Worm (Caenorhabditis elegans): ENCODE results near the gene Y24D9A.7.

Y24D9A.7 gene

DNA sequence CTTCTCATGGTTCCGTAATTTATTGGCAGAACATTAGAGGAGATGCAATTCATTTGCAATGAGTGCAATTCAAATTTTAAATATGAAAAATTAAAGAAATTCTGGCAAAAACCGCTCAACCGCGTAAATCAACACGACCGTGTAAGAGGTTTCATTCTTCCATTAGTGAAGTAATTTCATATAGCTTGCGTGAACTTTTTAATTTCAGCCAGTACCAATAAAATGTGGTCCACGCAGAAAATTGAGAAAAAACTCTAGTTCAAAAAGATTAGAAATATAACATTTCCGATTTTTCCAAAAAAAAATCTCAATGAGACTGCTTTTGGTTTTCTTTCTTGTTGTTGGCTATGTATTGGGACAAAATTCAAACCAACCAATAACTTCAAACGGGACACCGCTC lies 17.1 kb upstream of the Y24D9A.7 start, which contains the start of gene clec-175:
Gene clec-175 (plus strand): TSS at position 301 of the 400 bp plus-strand sequence.
- TF ChIP-seq lin-40 (tag; optimal IDR thresholded peaks at IDR 0.05), result no peak
- no peak for TF ChIP-seq attf-3 (GFP tag; conservative IDR thresholded peaks at IDR 0.05)
- TF ChIP-seq C17E4.6 (GFP tag; IDR thresholded peaks at IDR 0.05), result no peak
- no peak for TF ChIP-seq ceh-79 (tag; optimal IDR thresholded peaks at IDR 0.05)
- no peak for TF ChIP-seq athp-1 (tag; optimal IDR thresholded peaks at IDR 0.05)
- TF ChIP-seq F39B2.1 (GFP tag; IDR thresholded peaks at IDR 0.05), result no peak
- no peak for TF ChIP-seq B0035.1 (tag; optimal IDR thresholded peaks at IDR 0.05)
- no peak for TF ChIP-seq die-1 (tag; optimal IDR thresholded peaks at IDR 0.05)
- TF ChIP-seq ceh-100 (GFP tag; IDR thresholded peaks at IDR 0.05), result no peak
- no peak for TF ChIP-seq ztf-18 (tag; optimal IDR thresholded peaks at IDR 0.05)

DNA sequence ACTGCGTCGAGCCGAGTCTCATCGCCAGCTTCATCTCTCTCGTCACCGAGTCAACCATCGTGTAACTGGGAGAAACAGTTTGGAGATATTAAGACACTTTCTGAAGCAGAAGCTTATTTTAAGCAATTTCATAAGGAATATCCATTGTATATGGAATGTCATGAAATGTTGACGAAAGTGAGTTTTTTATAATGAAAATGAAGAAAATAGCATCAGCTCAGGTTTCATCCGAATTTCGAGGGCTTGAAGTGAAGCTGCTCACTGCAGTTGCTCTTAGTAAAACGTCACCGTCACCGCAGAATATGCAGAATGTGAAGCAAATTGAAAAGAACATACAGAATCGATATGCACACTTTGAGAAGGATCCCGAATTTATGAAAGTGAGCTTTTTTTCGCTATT lies 8.1 kb upstream of the Y24D9A.7 start:
- no peak for TF ChIP-seq madf-3 (GFP tag; IDR thresholded peaks at IDR 0.05)
- no peak for TF ChIP-seq ceh-79 (tag; optimal IDR thresholded peaks at IDR 0.05)
- no peak for TF ChIP-seq T26A5.8 (tag; optimal IDR thresholded peaks at IDR 0.05)
- TF ChIP-seq F22D6.2 (tag; optimal IDR thresholded peaks at IDR 0.05), result no peak
- no peak for TF ChIP-seq tbp1 (GFP tag; optimal IDR thresholded peaks at IDR 0.05)
- TF ChIP-seq mxl-1 (tag; optimal IDR thresholded peaks at IDR 0.05), result no peak
- no peak for TF ChIP-seq unc-130 (GFP tag; optimal IDR thresholded peaks at IDR 0.05)
- TF ChIP-seq T07F8.4 (tag; optimal IDR thresholded peaks at IDR 0.05), result no peak
- TF ChIP-seq nhr-90 (tag; optimal IDR thresholded peaks at IDR 0.05), result no peak
- TF ChIP-seq hsf-1 (GFP tag; IDR thresholded peaks at IDR 0.05), result 0 out of 2 replicates have a peak, but pooled peaks have one; percentile 22
- peak; percentile 46 for TF ChIP-seq chd-7 (tag; optimal IDR thresholded peaks at IDR 0.05)
- no peak for TF ChIP-seq Y79H2A.3 (GFP tag; conservative IDR thresholded peaks at IDR 0.05)
- TF ChIP-seq K12H6.12 (tag; optimal IDR thresholded peaks at IDR 0.05), result no peak
- TF ChIP-seq Y53F4B.3 (GFP tag; IDR thresholded peaks at IDR 0.05), result no peak
- no peak for TF ChIP-seq ceh-27 (GFP tag; optimal IDR thresholded peaks at IDR 0.05)
- TF ChIP-seq ztf-3 (GFP tag; optimal IDR thresholded peaks at IDR 0.05), result no peak
- no peak for TF ChIP-seq snpc-1.3 (tag; optimal IDR thresholded peaks at IDR 0.05; ENCODE audit: insufficient read depth)
- no peak for TF ChIP-seq madf-10 (tag; optimal IDR thresholded peaks at IDR 0.05)
- TF ChIP-seq dox-1 (GFP tag; IDR thresholded peaks at IDR 0.05), result peak; percentile 33; the same call in 1 of the 2 replicates
- TF ChIP-seq ztf-6 (GFP tag; IDR thresholded peaks at IDR 0.05), result no peak
- TF ChIP-seq F52B5.7 (tag; optimal IDR thresholded peaks at IDR 0.05), result peak; percentile 23
- no peak for TF ChIP-seq gei-17 (GFP tag; optimal IDR thresholded peaks at IDR 0.05)
- no peak for TF ChIP-seq mes-4 (tag; optimal IDR thresholded peaks at IDR 0.05)
- TF ChIP-seq ets-4 (GFP tag; optimal IDR thresholded peaks at IDR 0.05), result no peak
- no peak for TF ChIP-seq rcor-1 (GFP tag; IDR thresholded peaks at IDR 0.05)
- TF ChIP-seq rec-8 (tag; optimal IDR thresholded peaks at IDR 0.05), result no peak
- TF ChIP-seq zfh-2 (GFP tag; conservative IDR thresholded peaks at IDR 0.05), result 0 out of 2 replicates have a peak, but pooled peaks have one; percentile 35
- TF ChIP-seq ekl-4 (GFP tag; IDR thresholded peaks at IDR 0.05), result no peak
- peak; percentile 15 for TF ChIP-seq atf-7 (tag; optimal IDR thresholded peaks at IDR 0.05)
- no peak for TF ChIP-seq attf-3 (GFP tag; conservative IDR thresholded peaks at IDR 0.05)
- TF ChIP-seq rpc-1 (optimal IDR thresholded peaks at IDR 0.05), result no peak
- TF ChIP-seq rpc-1 (tag; optimal IDR thresholded peaks at IDR 0.05), result no peak
- no peak for TF ChIP-seq egrh-3 (GFP tag; IDR thresholded peaks at IDR 0.05)

Data from whole organism, young adult.